Fruit fly (Drosophila melanogaster) whole organism, wandering third instar larva: ENCODE results near the gene Sp7.

ENCODE experiments used
- CrebA ChIP-seq: fragments of 200-800 bp; sonication (Bioruptor generic); optimal IDR thresholded peaks from 2 replicates; lab custom pipeline; 2016; ENCODE audit warnings: missing biosample characterization, mild to moderate bottlenecking, missing genetic modification characterization, borderline replicate concordance
- Hr78 ChIP-seq: fragments of >200 bp; optimal IDR thresholded peaks from 2 replicates; lab custom pipeline; 2017; ENCODE audit warnings: missing biosample characterization, missing genetic modification characterization
- ey ChIP-seq: fragments of 200-800 bp; sonication (Bioruptor generic); optimal IDR thresholded peaks from 2 replicates; lab custom pipeline; 2016; ENCODE audit warnings: missing biosample characterization, missing genetic modification characterization
- psq ChIP-seq: fragments of 200-800 bp; sonication (Bioruptor generic); optimal IDR thresholded peaks from 3 replicates; lab custom pipeline; 2017; ENCODE audit warnings: missing biosample characterization, mild to moderate bottlenecking, missing genetic modification characterization, moderate library complexity

DNA sequence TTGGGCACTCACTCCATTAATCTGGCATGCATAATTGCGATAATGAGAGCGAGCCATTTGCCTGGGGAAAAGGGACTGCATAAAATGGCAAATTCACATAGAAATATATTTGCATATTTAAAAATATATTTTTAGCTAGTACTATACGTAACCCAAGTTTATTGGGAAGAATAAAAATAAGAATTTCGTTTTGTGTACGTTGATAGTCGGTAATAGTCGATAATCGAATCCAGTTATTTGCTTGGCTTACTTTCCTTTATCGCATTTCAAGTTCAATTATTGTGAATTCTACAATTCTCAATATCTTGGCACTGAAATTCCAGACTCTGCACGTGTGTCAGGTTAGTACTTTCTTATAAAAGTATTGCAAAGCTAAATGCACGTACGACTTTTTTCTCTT lies 43.1 kb downstream of the Sp7 start, which contains the start of gene CG3014:
- TF ChIP-seq Hr78 (GFP tag; lab: Kevin White, UChicago) (no peak), psq (GFP tag; lab: Kevin White, UChicago) (no peak), CrebA (GFP tag; lab: Kevin White, UChicago) (no peak), ey (GFP tag; lab: Kevin White, UChicago) (no peak)
